Fruit fly (Drosophila melanogaster): ENCODE data around the gene CG11458.
A peak's percentile ranks its signal among the peaks of the same experiment; 100 is the strongest.

dm6 chr3L:20930059-20930785 lies 24.6 kb downstream of the CG11458 start:
- no peak for TF ChIP-seq cic (GFP tag; optimal IDR thresholded peaks at IDR 0.05)
- TF ChIP-seq kay (GFP tag; ENCODE audit: borderline replicate concordance) = no peak
- TF ChIP-seq toe (GFP tag; optimal IDR thresholded peaks at IDR 0.05) = no peak
- no peak for TF ChIP-seq CG12768 (GFP tag; optimal IDR thresholded peaks at IDR 0.05)
- TF ChIP-seq CG1620 (GFP tag; optimal IDR thresholded peaks at IDR 0.05) = no peak
- no peak for TF ChIP-seq CG7045 (GFP tag; optimal IDR thresholded peaks at IDR 0.05)
- peak; percentile 51 for TF ChIP-seq CG11617 (GFP tag; optimal IDR thresholded peaks at IDR 0.05)
- peak; percentile 77 for TF ChIP-seq bab1 (GFP tag; optimal IDR thresholded peaks at IDR 0.05)
- peak; percentile 57 for TF ChIP-seq CG14711 (tag; optimal IDR thresholded peaks at IDR 0.05)
- TF ChIP-seq pad (GFP tag; optimal IDR thresholded peaks at IDR 0.05) = peak; percentile 54
